Fruit fly (Drosophila melanogaster) whole organism, pupa: ENCODE data around the gene CG11360.

ENCODE experiments used
- CG10348 ChIP-seq: fragments of 200-800 bp; sonication (Bioruptor generic); IDR thresholded peaks from 2 replicates; pipeline ENCODE4 v1.3.6; 2022; ENCODE audit warnings: missing biosample characterization, missing genetic modification characterization
- CG12605 ChIP-seq: fragments of 200-800 bp; sonication (Bioruptor generic); IDR thresholded peaks from 2 replicates; pipeline ENCODE4 v1.3.6; 2022; ENCODE audit warnings: missing biosample characterization, missing genetic modification characterization
- CG13204 ChIP-seq: fragments of 200-800 bp; sonication (Bioruptor generic); optimal IDR thresholded peaks from 2 replicates; lab custom pipeline; 2018; ENCODE audit warnings: missing biosample characterization, mild to moderate bottlenecking, missing genetic modification characterization, moderate library complexity
- CG14655 ChIP-seq: fragments of 200-800 bp; sonication (Bioruptor generic); optimal IDR thresholded peaks from 3 replicates; lab custom pipeline; 2017; ENCODE audit warnings: mild to moderate bottlenecking, missing biosample characterization, missing genetic modification reagents, missing genetic modification characterization
- CG15710 ChIP-seq: fragments of 200-800 bp; sonication (Bioruptor generic); optimal IDR thresholded peaks from 2 replicates; lab custom pipeline; 2018; ENCODE audit warnings: missing biosample characterization, mild to moderate bottlenecking, missing genetic modification characterization, moderate library complexity
- CG17806 ChIP-seq: fragments of 200-800 bp; sonication (Bioruptor generic); optimal IDR thresholded peaks from 2 replicates; lab custom pipeline; 2018; ENCODE audit warnings: missing biosample characterization, mild to moderate bottlenecking, missing genetic modification characterization, moderate library complexity
- CG32121 ChIP-seq: fragments of 200-800 bp; sonication (Bioruptor generic); IDR thresholded peaks from 2 replicates; pipeline ENCODE4 v1.3.6; 2022; ENCODE audit warnings: missing biosample characterization, missing genetic modification characterization
- CG34367 ChIP-seq: fragments of 200-800 bp; sonication (Bioruptor generic); optimal IDR thresholded peaks from 2 replicates; lab custom pipeline; 2018; ENCODE audit warnings: missing biosample characterization, mild to moderate bottlenecking, missing genetic modification characterization
- CG4496 ChIP-seq: fragments of 200-800 bp; sonication (Bioruptor generic); IDR thresholded peaks from 3 replicates; pipeline ENCODE4 v1.3.6; 2022; ENCODE audit warnings: missing biosample characterization, missing genetic modification characterization
- CG8159 ChIP-seq: fragments of 200-800 bp; sonication (Bioruptor generic); optimal IDR thresholded peaks from 3 replicates; lab custom pipeline; 2018; ENCODE audit warnings: missing biosample characterization, mild to moderate bottlenecking, missing genetic modification characterization, moderate library complexity
- CG8301 ChIP-seq: fragments of 200-800 bp; sonication (Bioruptor generic); optimal IDR thresholded peaks from 2 replicates; lab custom pipeline; 2018; ENCODE audit warnings: missing biosample characterization, mild to moderate bottlenecking, missing genetic modification characterization
- CG9948 ChIP-seq: fragments of 200-800 bp; sonication (Bioruptor generic); optimal IDR thresholded peaks from 2 replicates; lab custom pipeline; 2018; ENCODE audit warnings: missing biosample characterization, mild to moderate bottlenecking, missing genetic modification characterization, moderate library complexity
- D1 ChIP-seq: fragments of 200-800 bp; sonication (Bioruptor generic); optimal IDR thresholded peaks from 2 replicates; lab custom pipeline; 2018; ENCODE audit warnings: missing biosample characterization, mild to moderate bottlenecking, missing genetic modification characterization, moderate library complexity
- EcR ChIP-seq: fragments of 200-800 bp; sonication (Bioruptor generic); optimal IDR thresholded peaks from 3 replicates; lab custom pipeline; 2019; ENCODE audit warnings: missing biosample characterization, missing genetic modification characterization, mild to moderate bottlenecking, moderate library complexity, missing genetic modification reagents
- Ets98B ChIP-seq: fragments of 200-800 bp; sonication (Bioruptor generic); IDR thresholded peaks from 2 replicates; pipeline ENCODE4 v1.3.6; 2022; ENCODE audit warnings: missing biosample characterization, missing genetic modification characterization
- Pif1A ChIP-seq: fragments of 200-800 bp; sonication (Bioruptor generic); optimal IDR thresholded peaks from 3 replicates; lab custom pipeline; 2016; ENCODE audit warnings: missing biosample characterization, missing genetic modification characterization
- Pif1B ChIP-seq: fragments of 200-800 bp; sonication (Bioruptor generic); optimal IDR thresholded peaks from 3 replicates; lab custom pipeline; 2016; ENCODE audit warnings: missing biosample characterization, missing genetic modification characterization
- Snoo ChIP-seq: fragments of 200-800 bp; sonication (Bioruptor generic); optimal IDR thresholded peaks from 3 replicates; lab custom pipeline; 2017; ENCODE audit warnings: missing biosample characterization, mild to moderate bottlenecking, missing genetic modification characterization, inconsistent platforms
- fd96Ca ChIP-seq: fragments of 200-800 bp; sonication (Bioruptor generic); IDR thresholded peaks from 3 replicates; pipeline ENCODE4 v1.3.6; 2022; ENCODE audit warnings: missing biosample characterization, missing genetic modification characterization
- gl ChIP-seq: fragments of 200-800 bp; sonication (Bioruptor generic); optimal IDR thresholded peaks from 2 replicates; lab custom pipeline; 2018; ENCODE audit warnings: missing biosample characterization, mild to moderate bottlenecking, missing genetic modification characterization
- rn ChIP-seq: fragments of 200-800 bp; sonication (Bioruptor generic); IDR thresholded peaks from 2 replicates; pipeline ENCODE4 v1.3.6; 2022; ENCODE audit warnings: missing biosample characterization, missing genetic modification characterization

CG11360 gene

dm6 chr4:697463-697862 is 26.5 kb downstream of the CG11360 start, which contains the start of gene ey:
ey (plus strand) TSS chr4:697689.
- no peak for TF ChIP-seq CG9948 (tag; lab: Kevin White, UChicago)
- peak; percentile 48; the same call in 1 of the 2 replicates for TF ChIP-seq CG32121 (GFP tag; lab: Robert Waterston, UW)
- TF ChIP-seq CG15710 (tag; lab: Kevin White, UChicago) = peak; percentile 27
- no peak for TF ChIP-seq rn (GFP tag; lab: Robert Waterston, UW)
- peak; percentile 19 for TF ChIP-seq Pif1B
- TF ChIP-seq D1 (tag; lab: Kevin White, UChicago) = peak; percentile 43

- TF ChIP-seq Pif1B (no peak), D1 (tag; lab: Kevin White, UChicago) (no peak), CG8301 (tag; lab: Kevin White, UChicago) (no peak), CG9948 (tag; lab: Kevin White, UChicago) (no peak), CG4496 (no peak), Snoo (no peak), CG17806 (tag; lab: Kevin White, UChicago) (no peak), Pif1A (GFP tag; lab: Kevin White, UChicago) (no peak), Ets98B (no peak), CG15710 (tag; lab: Kevin White, UChicago) (no peak), EcR (GFP tag; lab: Kevin White, UChicago) (no peak), CG14655 (no peak), gl (no peak), CG8159 (tag; lab: Kevin White, UChicago) (no peak)
These were observed 31.0 kb downstream of the CG11360 start for dm6 chr4:701948-702347.

dm6 chr4:702806-703301 is 31.9 kb downstream of the CG11360 start:
- TF ChIP-seq Ets98B (no peak), CG32121 (GFP tag; lab: Robert Waterston, UW) (no peak), CG12605 (GFP tag; lab: Robert Waterston, UW) (no peak), CG8159 (tag; lab: Kevin White, UChicago) (no peak), D1 (tag; lab: Kevin White, UChicago) (no peak), Pif1A (GFP tag; lab: Kevin White, UChicago) (no peak), EcR (GFP tag; lab: Kevin White, UChicago) (no peak), CG10348 (GFP tag; lab: Robert Waterston, UW) (no peak), CG4496 (no peak), rn (GFP tag; lab: Robert Waterston, UW) (no peak), CG8301 (tag; lab: Kevin White, UChicago) (no peak), CG14655 (no peak), CG9948 (tag; lab: Kevin White, UChicago) (no peak), Snoo (no peak)

DNA sequence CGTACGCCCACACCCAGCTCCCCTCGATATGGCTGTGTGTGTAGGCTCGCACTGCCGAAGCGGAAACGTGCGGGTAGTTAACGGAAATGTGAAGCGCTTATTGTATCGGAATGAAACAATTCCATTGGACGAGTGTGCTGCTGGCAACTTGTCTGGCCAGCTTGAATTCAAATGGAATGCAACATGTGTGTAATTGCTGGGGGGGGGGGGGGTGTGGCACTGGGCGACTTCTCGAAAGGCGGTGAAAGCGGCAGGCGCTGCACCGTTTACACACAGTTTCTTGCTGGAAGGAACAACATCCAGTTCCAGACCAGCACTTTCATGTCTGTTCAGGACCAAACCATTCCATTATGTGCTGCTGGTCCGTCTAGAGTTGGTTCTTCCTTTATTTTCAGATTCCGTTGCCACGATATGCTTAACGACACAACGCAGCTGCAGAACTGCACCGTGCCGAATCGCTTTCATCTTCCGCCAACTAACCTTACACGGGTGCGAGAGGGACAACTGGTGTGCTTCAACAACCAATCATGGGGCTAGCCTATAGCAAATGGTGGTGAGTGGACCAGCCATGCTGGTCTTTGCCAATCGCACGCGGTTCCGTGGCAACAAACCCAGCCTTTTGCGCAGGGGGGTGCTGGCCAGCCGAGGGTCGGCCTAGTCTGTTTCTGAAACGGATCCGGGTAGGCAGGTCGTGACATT is 33.2 kb downstream of the CG11360 start:
- TF ChIP-seq Pif1B (no peak), CG32121 (GFP tag; lab: Robert Waterston, UW) (no peak), EcR (GFP tag; lab: Kevin White, UChicago) (no peak), rn (GFP tag; lab: Robert Waterston, UW) (no peak), CG13204 (no peak), CG34367 (no peak), Ets98B (no peak), gl (no peak), CG15710 (tag; lab: Kevin White, UChicago) (no peak), CG4496 (no peak), CG8159 (tag; lab: Kevin White, UChicago) (no peak), CG17806 (tag; lab: Kevin White, UChicago) (no peak), Pif1A (GFP tag; lab: Kevin White, UChicago) (no peak), fd96Ca (no peak), CG9948 (tag; lab: Kevin White, UChicago) (no peak), Snoo (no peak), D1 (tag; lab: Kevin White, UChicago) (no peak), CG12605 (GFP tag; lab: Robert Waterston, UW) (no peak), CG8301 (tag; lab: Kevin White, UChicago) (no peak), CG10348 (GFP tag; lab: Robert Waterston, UW) (no peak)

- TF ChIP-seq CG15710 (tag; lab: Kevin White, UChicago) = no peak
- no peak for TF ChIP-seq Snoo
- TF ChIP-seq CG34367 = no peak
- TF ChIP-seq CG10348 (GFP tag; lab: Robert Waterston, UW) = no peak
- no peak for TF ChIP-seq CG8301 (tag; lab: Kevin White, UChicago)
- TF ChIP-seq gl = no peak
- TF ChIP-seq CG17806 (tag; lab: Kevin White, UChicago) = no peak
- TF ChIP-seq CG32121 (GFP tag; lab: Robert Waterston, UW) = no peak
- TF ChIP-seq Pif1B = no peak
- TF ChIP-seq Pif1A (GFP tag; lab: Kevin White, UChicago) = no peak
- TF ChIP-seq EcR (GFP tag; lab: Kevin White, UChicago) = no peak
- no peak for TF ChIP-seq Ets98B
- TF ChIP-seq CG12605 (GFP tag; lab: Robert Waterston, UW) = no peak
- no peak for TF ChIP-seq CG13204
- no peak for TF ChIP-seq CG8159 (tag; lab: Kevin White, UChicago)
- no peak for TF ChIP-seq D1 (tag; lab: Kevin White, UChicago)
- TF ChIP-seq, all 21 proteins: peak for 0
These were observed 35.9 kb downstream of the CG11360 start for dm6 chr4:706847-707246.

- TF ChIP-seq D1 (tag; lab: Kevin White, UChicago) (no peak), fd96Ca (no peak), CG17806 (tag; lab: Kevin White, UChicago) (no peak)
These were observed 37.7 kb downstream of the CG11360 start for dm6 chr4:708665-709064.
